Fruit fly (Drosophila melanogaster) whole organism, prepupa: ENCODE results near the gene yellow-g2.

Experiments
- CG10631 ChIP-seq: fragments of 200-800 bp; sonication (Bioruptor generic); optimal IDR thresholded peaks from 2 replicates; lab custom pipeline; 2016; ENCODE audit warnings: missing biosample characterization, missing genetic modification characterization
- CG10669 ChIP-seq: fragments of 200-800 bp; sonication (Bioruptor generic); optimal IDR thresholded peaks from 3 replicates; lab custom pipeline; 2018; ENCODE audit warnings: missing biosample characterization, mild to moderate bottlenecking, missing genetic modification characterization, moderate library complexity
- CG15336 ChIP-seq: fragments of 200-800 bp; sonication (Bioruptor generic); IDR thresholded peaks from 2 replicates; pipeline ENCODE4 v1.3.6; 2022; ENCODE audit warnings: missing biosample characterization, missing genetic modification characterization
- CG1621 ChIP-seq: fragments of 200-800 bp; sonication (Bioruptor generic); optimal IDR thresholded peaks from 3 replicates; lab custom pipeline; 2018; ENCODE audit warnings: missing biosample characterization, mild to moderate bottlenecking, missing genetic modification characterization
- CG3032 ChIP-seq: fragments of 200-800 bp; optimal IDR thresholded peaks from 2 replicates; lab custom pipeline; 2019; ENCODE audit warnings: missing biosample characterization, mild to moderate bottlenecking, missing genetic modification characterization, moderate library complexity
- CG34406 ChIP-seq: fragments of 200-800 bp; sonication (Bioruptor generic); optimal IDR thresholded peaks from 3 replicates; lab custom pipeline; 2016; ENCODE audit warnings: missing biosample characterization, missing genetic modification characterization
- CG3919 ChIP-seq: fragments of 200-800 bp; sonication (Bioruptor generic); optimal IDR thresholded peaks from 3 replicates; lab custom pipeline; 2016; ENCODE audit warnings: missing biosample characterization, missing genetic modification characterization
- CG4318 ChIP-seq: fragments of 200-800 bp; sonication (Bioruptor generic); optimal IDR thresholded peaks from 3 replicates; lab custom pipeline; 2017; ENCODE audit warnings: missing biosample characterization, mild to moderate bottlenecking, missing genetic modification characterization
- CG6163 ChIP-seq: fragments of 200-800 bp; sonication (Bioruptor generic); IDR thresholded peaks from 3 replicates; pipeline ENCODE4 v1.3.6; 2022; ENCODE audit warnings: missing biosample characterization, missing genetic modification characterization
- CG6276 ChIP-seq: fragments of 200-800 bp; sonication (Bioruptor generic); optimal IDR thresholded peaks from 2 replicates; lab custom pipeline; 2017; ENCODE audit warnings: missing biosample characterization, mild to moderate bottlenecking, missing genetic modification characterization
- CG6808 ChIP-seq: fragments of 200-800 bp; sonication (Bioruptor generic); optimal IDR thresholded peaks from 3 replicates; lab custom pipeline; 2017; ENCODE audit warnings: missing biosample characterization, missing genetic modification characterization, mild to moderate bottlenecking, moderate library complexity, missing genetic modification reagents
- CG6854 ChIP-seq: fragments of 200-800 bp; sonication (Bioruptor generic); optimal IDR thresholded peaks from 2 replicates; lab custom pipeline; 2017; ENCODE audit warnings: missing biosample characterization, mild to moderate bottlenecking, missing genetic modification characterization
- CG7368 ChIP-seq: fragments of 200-800 bp; sonication (Bioruptor generic); optimal IDR thresholded peaks from 3 replicates; lab custom pipeline; 2016; ENCODE audit warnings: missing biosample characterization, missing genetic modification characterization
- CG8119 ChIP-seq: fragments of 200-800 bp; sonication (Bioruptor generic); IDR thresholded peaks from 3 replicates; pipeline ENCODE4 v1.3.6; 2022; ENCODE audit warnings: missing biosample characterization, missing genetic modification characterization
- CG8319 ChIP-seq: fragments of 200-800 bp; sonication (Bioruptor generic); optimal IDR thresholded peaks from 3 replicates; lab custom pipeline; 2016; ENCODE audit warnings: missing biosample characterization, missing genetic modification characterization
- CG8632 ChIP-seq: fragments of 200-800 bp; sonication (Bioruptor generic); optimal IDR thresholded peaks from 3 replicates; lab custom pipeline; 2016; ENCODE audit warnings: missing biosample characterization, missing genetic modification characterization
- CG9139 ChIP-seq: fragments of 200-800 bp; sonication (Bioruptor generic); optimal IDR thresholded peaks from 3 replicates; lab custom pipeline; 2017; ENCODE audit warnings: missing biosample characterization, mild to moderate bottlenecking, missing genetic modification characterization
- Eip78C ChIP-seq: fragments of 200-800 bp; sonication (Bioruptor generic); peaks from one replicate; lab custom pipeline; 2016; ENCODE audit warnings: missing biosample characterization, missing genetic modification characterization
- Eip93F ChIP-seq: fragments of 200-800 bp; sonication (Bioruptor generic); optimal IDR thresholded peaks from 2 replicates; lab custom pipeline; 2016; ENCODE audit warnings: missing biosample characterization, mild to moderate bottlenecking, missing genetic modification characterization
- Ets21C ChIP-seq: fragments of 200-800 bp; sonication (Bioruptor generic); optimal IDR thresholded peaks from 3 replicates; lab custom pipeline; 2016; ENCODE audit warnings: missing biosample characterization, missing genetic modification characterization
- Ets96B ChIP-seq: fragments of 200-800 bp; optimal IDR thresholded peaks from 2 replicates; lab custom pipeline; 2019; ENCODE audit warnings: missing biosample characterization, mild to moderate bottlenecking, missing genetic modification characterization, moderate library complexity
- Hr38 ChIP-seq: sonication (Bioruptor generic); optimal IDR thresholded peaks from 2 replicates; lab custom pipeline; 2016; ENCODE audit warnings: missing biosample characterization, missing genetic modification characterization
- Hr39 ChIP-seq: fragments of 200-800 bp; sonication (Bioruptor generic); optimal IDR thresholded peaks from 2 replicates; lab custom pipeline; 2016; ENCODE audit warnings: missing biosample characterization, missing genetic modification characterization
- Hr4 ChIP-seq: fragments of 200-800 bp; sonication (Bioruptor generic); optimal IDR thresholded peaks from 3 replicates; lab custom pipeline; 2016; ENCODE audit warnings: missing biosample characterization, missing genetic modification characterization
- Lpt ChIP-seq: fragments of 200-800 bp; sonication (Bioruptor generic); optimal IDR thresholded peaks from 3 replicates; lab custom pipeline; 2016; ENCODE audit warnings: missing biosample characterization, missing genetic modification characterization
- Met ChIP-seq: fragments of 200-800 bp; sonication (Bioruptor generic); optimal IDR thresholded peaks from 3 replicates; lab custom pipeline; 2016; ENCODE audit warnings: missing biosample characterization, missing genetic modification characterization
- OdsH ChIP-seq: fragments of 200-800 bp; sonication (Bioruptor generic); optimal IDR thresholded peaks from 3 replicates; lab custom pipeline; 2016; ENCODE audit warnings: missing biosample characterization, missing genetic modification characterization
- Smox ChIP-seq: fragments of 200-800 bp; sonication (Bioruptor generic); optimal IDR thresholded peaks from 3 replicates; lab custom pipeline; 2016; ENCODE audit warnings: missing biosample characterization, missing genetic modification characterization
- Sox102F ChIP-seq: fragments of 200-800 bp; sonication (Bioruptor generic); optimal IDR thresholded peaks from 2 replicates; lab custom pipeline; 2016; ENCODE audit warnings: missing biosample characterization, mild to moderate bottlenecking, missing genetic modification characterization
- Sox14 ChIP-seq: fragments of 200-800 bp; sonication (Bioruptor generic); optimal IDR thresholded peaks from 3 replicates; lab custom pipeline; 2016; ENCODE audit warnings: missing biosample characterization, missing genetic modification characterization
- Sox15 ChIP-seq: fragments of 200-800 bp; sonication (Bioruptor generic); optimal IDR thresholded peaks from 3 replicates; lab custom pipeline; 2016; ENCODE audit warnings: missing biosample characterization, missing genetic modification characterization
- achi ChIP-seq: fragments of 200-800 bp; sonication (Bioruptor generic); optimal IDR thresholded peaks from 3 replicates; lab custom pipeline; 2016; ENCODE audit warnings: missing biosample characterization, missing genetic modification characterization
- acj6 ChIP-seq: fragments of 200-800 bp; sonication (Bioruptor generic); optimal IDR thresholded peaks from 3 replicates; lab custom pipeline; 2016; ENCODE audit warnings: missing biosample characterization, missing genetic modification characterization
- cyc ChIP-seq: fragments of 200-800 bp; sonication (Bioruptor generic); optimal IDR thresholded peaks from 3 replicates; lab custom pipeline; 2016; ENCODE audit warnings: missing biosample characterization, missing genetic modification characterization
- dac ChIP-seq: fragments of 200-800 bp; sonication (Bioruptor generic); optimal IDR thresholded peaks from 2 replicates; lab custom pipeline; 2017; ENCODE audit warnings: missing biosample characterization, mild to moderate bottlenecking, missing genetic modification characterization
- dsx ChIP-seq: fragments of 200-800 bp; optimal IDR thresholded peaks from 3 replicates; lab custom pipeline; 2019; ENCODE audit warnings: missing biosample characterization, mild to moderate bottlenecking, missing genetic modification characterization, moderate library complexity; ENCODE audit not compliant: poor library complexity, severe bottlenecking
- eg ChIP-seq: fragments of 200-800 bp; sonication (Bioruptor generic); IDR thresholded peaks from 3 replicates; pipeline ENCODE4 v1.3.6; 2022; ENCODE audit warnings: missing biosample characterization, missing genetic modification characterization
- fd59A ChIP-seq: fragments of 200-800 bp; sonication (Bioruptor generic); optimal IDR thresholded peaks from 2 replicates; lab custom pipeline; 2017; ENCODE audit warnings: missing biosample characterization, mild to moderate bottlenecking, missing genetic modification characterization, missing genetic modification reagents
- fd85E ChIP-seq: fragments of 200-800 bp; sonication (Bioruptor generic); optimal IDR thresholded peaks from 3 replicates; lab custom pipeline; 2016; ENCODE audit warnings: missing biosample characterization, missing genetic modification characterization
- fkh ChIP-seq: fragments of 200-800 bp; sonication (Bioruptor generic); optimal IDR thresholded peaks from 3 replicates; lab custom pipeline; 2017; ENCODE audit warnings: missing biosample characterization, mild to moderate bottlenecking, missing genetic modification characterization, moderate library complexity
- net ChIP-seq: fragments of 200-800 bp; sonication (Bioruptor generic); optimal IDR thresholded peaks from 3 replicates; lab custom pipeline; 2016; ENCODE audit warnings: missing biosample characterization, missing genetic modification characterization
- salr ChIP-seq, 2 experiments: fragments of 200-800 bp; sonication (Bioruptor generic); optimal IDR thresholded peaks; 3 replicates each; lab custom pipeline; 2016 to 2018; ENCODE audit warnings: missing biosample characterization in 2 of 2, missing genetic modification characterization in 2 of 2, mild to moderate bottlenecking in 1 of 2
- spab ChIP-seq: fragments of 200-800 bp; sonication (Bioruptor generic); optimal IDR thresholded peaks from 2 replicates; lab custom pipeline; 2017; ENCODE audit warnings: missing biosample characterization, mild to moderate bottlenecking, missing genetic modification characterization, missing genetic modification reagents
- ss ChIP-seq, 2 experiments: fragments of 200-800 bp; sonication (Bioruptor generic); optimal IDR thresholded peaks; 2 replicates in 1 of 2; 3 replicates in 1 of 2; lab custom pipeline; 2017 to 2018; ENCODE audit warnings: mild to moderate bottlenecking in 2 of 2, missing biosample characterization in 2 of 2, missing genetic modification characterization in 2 of 2, moderate library complexity in 1 of 2
- svp ChIP-seq: fragments of 200-800 bp; sonication (Bioruptor generic); peaks from one replicate; lab custom pipeline; 2016; ENCODE audit warnings: missing biosample characterization, missing genetic modification characterization
- vri ChIP-seq: fragments of 200-800 bp; sonication (Bioruptor generic); optimal IDR thresholded peaks from 3 replicates; lab custom pipeline; 2016; ENCODE audit warnings: missing biosample characterization, mild to moderate bottlenecking, missing genetic modification characterization

The yellow-g2 gene

DNA sequence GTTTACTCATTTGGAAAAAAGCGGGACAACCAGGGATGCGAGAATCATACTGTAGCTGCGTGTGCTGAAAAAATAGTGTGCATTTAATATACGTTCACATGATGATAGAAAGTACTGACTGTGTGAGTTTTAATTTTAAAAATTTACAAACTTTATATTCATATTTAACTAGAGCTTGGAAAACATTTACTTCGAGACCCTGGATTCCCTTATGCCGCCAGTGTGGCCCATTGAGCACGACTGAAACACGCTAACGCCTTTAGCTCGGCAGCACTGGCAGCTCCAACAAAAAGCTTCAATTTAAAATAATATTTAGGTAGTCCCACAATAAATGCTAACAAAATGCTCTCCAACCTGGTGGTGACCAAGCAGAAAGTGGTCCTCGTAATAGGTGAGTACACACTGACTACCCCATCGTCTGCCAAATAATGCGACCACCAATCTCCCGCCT is 18.9 kb upstream of the yellow-g2 start, which contains the start of the genes CG1275 and Elp5 (continued):
- peak; percentile 99 for TF ChIP-seq Met (GFP tag; lab: Kevin White, UChicago)
- TF ChIP-seq Ets21C (GFP tag; lab: Kevin White, UChicago), result peak; percentile 98
- TF ChIP-seq spab (GFP tag; lab: Kevin White, UChicago), result peak; percentile 95
- peak; percentile 96 for TF ChIP-seq Ets96B (tag; lab: Kevin White, UChicago)
- TF ChIP-seq Smox (GFP tag; lab: Kevin White, UChicago), result peak; percentile 98
- peak; percentile 95 for TF ChIP-seq CG6854 (GFP tag; lab: Kevin White, UChicago)
- peak; percentile 98 for TF ChIP-seq CG1621 (tag; lab: Kevin White, UChicago)
- TF ChIP-seq Hr38 (GFP tag; lab: Kevin White, UChicago), result peak; percentile 88
- peak; percentile 98 for TF ChIP-seq fd59A (GFP tag; lab: Kevin White, UChicago)
- peak; percentile 98 for TF ChIP-seq CG3919 (GFP tag; lab: Kevin White, UChicago)
- TF ChIP-seq CG3032 (tag; lab: Kevin White, UChicago), result peak; percentile 99
- peak; percentile 97 for TF ChIP-seq CG9139
- TF ChIP-seq Sox102F (GFP tag; lab: Kevin White, UChicago), result peak; percentile 99
- TF ChIP-seq vri (GFP tag; lab: Kevin White, UChicago), result peak; percentile 97

dm6 chr3L:2261282-2261681 is 15.1 kb upstream of the yellow-g2 start:
- TF ChIP-seq fd59A (GFP tag; lab: Kevin White, UChicago) (no peak), Hr39 (no peak), Smox (GFP tag; lab: Kevin White, UChicago) (no peak), CG10631 (GFP tag; lab: Kevin White, UChicago) (no peak), cyc (GFP tag; lab: Kevin White, UChicago) (no peak), CG4318 (no peak), salr (GFP tag; optimal IDR thresholded peaks at IDR 0.05; lab: Kevin White, UChicago) (no peak), CG8319 (GFP tag; lab: Kevin White, UChicago) (no peak), achi (no peak), CG8632 (no peak), CG10669 (GFP tag; lab: Kevin White, UChicago) (no peak), CG1621 (tag; lab: Kevin White, UChicago) (no peak), ss (GFP tag; optimal IDR thresholded peaks at IDR 0.05; lab: Kevin White, UChicago) (no peak), svp (no peak), Eip93F (GFP tag; lab: Kevin White, UChicago) (no peak), Hr4 (GFP tag; lab: Kevin White, UChicago) (no peak), CG7368 (GFP tag; lab: Kevin White, UChicago) (no peak), Eip78C (GFP tag; lab: Kevin White, UChicago) (no peak), dsx (no peak), eg (GFP tag; lab: Robert Waterston, UW) (no peak)

DNA sequence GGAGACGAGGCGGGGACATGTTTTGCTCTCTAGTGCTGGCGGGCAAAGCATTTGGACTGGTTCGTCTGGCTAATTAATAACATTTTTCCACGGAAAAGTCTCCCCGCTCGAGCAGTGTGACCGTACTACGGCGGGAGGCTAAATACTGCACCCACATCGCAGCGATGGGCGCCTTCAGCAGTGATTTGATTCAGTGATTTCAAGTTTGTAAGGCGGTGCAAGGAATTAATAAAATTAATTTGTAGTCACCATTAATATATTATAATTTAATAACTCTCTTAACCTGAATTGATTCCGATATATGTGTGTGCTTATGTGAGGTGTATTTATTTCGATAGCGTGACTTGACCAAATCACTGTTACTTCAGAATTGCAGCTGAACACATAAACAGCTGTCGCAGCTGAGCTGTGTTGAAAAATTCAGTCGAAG is 13.8 kb upstream of the yellow-g2 start, which contains the start of the genes oxt and CG13807:
oxt (minus strand) TSS at position 150 of the 430 bp plus-strand sequence.
CG13807 (plus strand) TSS at position 405 of the 430 bp plus-strand sequence.
- TF ChIP-seq CG8319 (GFP tag; lab: Kevin White, UChicago) (peak; percentile 80), Sox14 (GFP tag; lab: Kevin White, UChicago) (peak; percentile 85), OdsH (GFP tag; lab: Kevin White, UChicago) (peak; percentile 88), Hr38 (GFP tag; lab: Kevin White, UChicago) (no peak), Sox15 (GFP tag; lab: Kevin White, UChicago) (peak; percentile 85), CG4318 (peak; percentile 82), acj6 (peak; percentile 89), Hr39 (peak; percentile 80), salr (GFP tag; optimal IDR thresholded peaks at IDR 0.05; lab: Kevin White, UChicago) (peak in 1 of 2 experiments; percentile 78), CG3919 (GFP tag; lab: Kevin White, UChicago) (peak; percentile 87), dac (GFP tag; lab: Kevin White, UChicago) (peak; percentile 79), eg (GFP tag; lab: Robert Waterston, UW) (peak; percentile 90), CG6854 (GFP tag; lab: Kevin White, UChicago) (peak; percentile 7), Ets96B (tag; lab: Kevin White, UChicago) (peak; percentile 78), CG34406 (GFP tag; lab: Kevin White, UChicago) (peak; percentile 86), fd85E (GFP tag; lab: Kevin White, UChicago) (no peak), spab (GFP tag; lab: Kevin White, UChicago) (peak; percentile 59), CG6276 (GFP tag; lab: Kevin White, UChicago) (no peak), fkh (GFP tag; lab: Kevin White, UChicago) (peak; percentile 95), CG6808 (GFP tag; lab: Kevin White, UChicago) (peak; percentile 74), fd59A (GFP tag; lab: Kevin White, UChicago) (peak; percentile 76), Eip93F (GFP tag; lab: Kevin White, UChicago) (peak; percentile 31), CG6163 (GFP tag; lab: Robert Waterston, UW) (peak; percentile 94), Eip78C (GFP tag; lab: Kevin White, UChicago) (peak; percentile 96), Ets21C (GFP tag; lab: Kevin White, UChicago) (peak; percentile 78), net (GFP tag; lab: Kevin White, UChicago) (peak; percentile 87), Lpt (GFP tag; lab: Kevin White, UChicago) (peak; percentile 70), CG8119 (GFP tag; lab: Robert Waterston, UW) (peak; percentile 83), CG15336 (GFP tag; lab: Robert Waterston, UW) (peak; percentile 81)
